Worm (Caenorhabditis elegans): Measurements from ENCODE around the gene srb-16.

DNA sequence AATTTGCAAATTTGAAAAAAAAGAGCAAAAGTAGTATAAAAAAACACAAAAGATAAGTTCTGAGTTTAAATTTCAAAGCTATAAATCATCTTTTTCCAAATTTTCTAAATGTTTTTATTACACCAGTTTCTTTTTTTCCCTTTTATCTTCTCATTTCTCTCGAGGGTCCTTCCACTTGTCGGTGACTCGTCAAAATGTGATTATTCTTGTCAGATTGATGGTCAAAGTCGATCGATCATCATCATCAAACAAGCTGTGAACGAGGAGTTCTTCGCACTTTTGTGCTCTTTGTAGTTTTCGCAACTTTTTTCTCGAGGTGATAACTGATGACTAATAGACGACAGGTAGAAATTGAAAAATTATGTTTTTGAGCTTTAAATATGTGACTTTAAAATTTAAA lies 30.1 kb downstream of the srb-16 start:
- TF ChIP-seq mes-4 (tag; optimal IDR thresholded peaks at IDR 0.05), result no peak
- TF ChIP-seq unc-130 (GFP tag; optimal IDR thresholded peaks at IDR 0.05), result no peak
- no peak for TF ChIP-seq madf-8 (GFP tag; conservative IDR thresholded peaks at IDR 0.05)
- TF ChIP-seq unc-62 (GFP tag; optimal IDR thresholded peaks at IDR 0.05), result no peak
- no peak for TF ChIP-seq ama-1 (optimal IDR thresholded peaks at IDR 0.05)
- no peak for TF ChIP-seq ama-1 (GFP tag; optimal IDR thresholded peaks at IDR 0.05)
- no peak for TF ChIP-seq D2030.7 (GFP tag; IDR thresholded peaks at IDR 0.05)
- TF ChIP-seq nfya-1 (tag; optimal IDR thresholded peaks at IDR 0.05; ENCODE audit: borderline replicate concordance, insufficient read depth), result no peak
